Fruit fly (Drosophila melanogaster) S2 (cell line): ENCODE data around the gene CG8372.

ENCODE experiments used
- CG8478 ChIP-seq: fragments of >200 bp; optimal IDR thresholded peaks from 2 replicates; lab custom pipeline; 2018
- CTCF ChIP-seq, 2 experiments: fragments of >200 bp; optimal IDR thresholded peaks; 2 replicates each; lab custom pipeline; 2018

- TF ChIP-seq CG8478 (lab: Kevin White, UChicago) (no peak), CTCF (optimal IDR thresholded peaks at IDR 0.05; lab: Kevin White, UChicago) (peak in 1 of 2 experiments; percentile 55)
These were observed 27.1 kb upstream of the CG8372 start, which contains the start of gene Pvr for dm6 chr2L:8239712-8240245.
